Fruit fly (Drosophila melanogaster): Measurements from ENCODE around the gene CG3386.

The CG3386 gene

dm6 chr3L:721863-722262 lies 39.6 kb upstream of the CG3386 start:
- no peak for TF ChIP-seq CG8159 (tag; optimal IDR thresholded peaks at IDR 0.05)
- no peak for TF ChIP-seq CG12605 (GFP tag; IDR thresholded peaks at IDR 0.05)
- no peak for TF ChIP-seq Pif1B (GFP tag; optimal IDR thresholded peaks at IDR 0.05)
- no peak for TF ChIP-seq CG17806 (tag; optimal IDR thresholded peaks at IDR 0.05)
- no peak for TF ChIP-seq CG9948 (tag; optimal IDR thresholded peaks at IDR 0.05)
- TF ChIP-seq EcR (GFP tag; optimal IDR thresholded peaks at IDR 0.05): no peak
- TF ChIP-seq CG32121 (GFP tag; IDR thresholded peaks at IDR 0.05): peak; percentile 31
- TF ChIP-seq D1 (tag; optimal IDR thresholded peaks at IDR 0.05): no peak
- no peak for TF ChIP-seq CG34367 (tag; optimal IDR thresholded peaks at IDR 0.05)
- TF ChIP-seq CG14655 (GFP tag; optimal IDR thresholded peaks at IDR 0.05): no peak
- 0 out of 3 replicates have a peak, but pooled peaks have one; percentile 20 for TF ChIP-seq CG4496 (GFP tag; IDR thresholded peaks at IDR 0.05)
- 0 out of 3 replicates have a peak, but pooled peaks have one; percentile 32 for TF ChIP-seq fd96Ca (GFP tag; IDR thresholded peaks at IDR 0.05)
- TF ChIP-seq Ets98B (GFP tag; IDR thresholded peaks at IDR 0.05): peak; percentile 44; the same call in 1 of the 2 replicates

dm6 chr3L:721026-721425 lies 38.8 kb upstream of the CG3386 start:
- TF ChIP-seq fd96Ca (GFP tag; IDR thresholded peaks at IDR 0.05) (no peak; the same call in none of the 3 replicates), CG10348 (GFP tag; IDR thresholded peaks at IDR 0.05) (no peak), CG9948 (tag; optimal IDR thresholded peaks at IDR 0.05) (no peak), CG15710 (tag; optimal IDR thresholded peaks at IDR 0.05) (no peak), Snoo (tag; optimal IDR thresholded peaks at IDR 0.05) (no peak), CG8159 (tag; optimal IDR thresholded peaks at IDR 0.05) (no peak), CG4496 (GFP tag; IDR thresholded peaks at IDR 0.05) (peak; percentile 81; the same call in 2 of the 3 replicates), Pif1A (GFP tag; optimal IDR thresholded peaks at IDR 0.05) (peak; percentile 11), gl (tag; optimal IDR thresholded peaks at IDR 0.05) (no peak), Pif1B (GFP tag; optimal IDR thresholded peaks at IDR 0.05) (no peak), EcR (GFP tag; optimal IDR thresholded peaks at IDR 0.05) (no peak), rn (GFP tag; IDR thresholded peaks at IDR 0.05) (peak; percentile 22; the same call in 1 of the 2 replicates), CG13204 (GFP tag; optimal IDR thresholded peaks at IDR 0.05) (no peak), CG8301 (tag; optimal IDR thresholded peaks at IDR 0.05) (peak; percentile 79), CG34367 (tag; optimal IDR thresholded peaks at IDR 0.05) (no peak), CG17806 (tag; optimal IDR thresholded peaks at IDR 0.05) (no peak), CG12605 (GFP tag; IDR thresholded peaks at IDR 0.05) (peak; percentile 48), CG32121 (GFP tag; IDR thresholded peaks at IDR 0.05) (peak; percentile 84), D1 (tag; optimal IDR thresholded peaks at IDR 0.05) (no peak), Ets98B (GFP tag; IDR thresholded peaks at IDR 0.05) (peak; percentile 83), CG14655 (GFP tag; optimal IDR thresholded peaks at IDR 0.05) (peak; percentile 80)

- TF ChIP-seq EcR (GFP tag; optimal IDR thresholded peaks at IDR 0.05): no peak
- peak; percentile 11; the same call in 1 of the 3 replicates for TF ChIP-seq CG4496 (GFP tag; IDR thresholded peaks at IDR 0.05)
Measured at dm6 chr3L:718378-718777, 36.1 kb upstream of the CG3386 start.

DNA sequence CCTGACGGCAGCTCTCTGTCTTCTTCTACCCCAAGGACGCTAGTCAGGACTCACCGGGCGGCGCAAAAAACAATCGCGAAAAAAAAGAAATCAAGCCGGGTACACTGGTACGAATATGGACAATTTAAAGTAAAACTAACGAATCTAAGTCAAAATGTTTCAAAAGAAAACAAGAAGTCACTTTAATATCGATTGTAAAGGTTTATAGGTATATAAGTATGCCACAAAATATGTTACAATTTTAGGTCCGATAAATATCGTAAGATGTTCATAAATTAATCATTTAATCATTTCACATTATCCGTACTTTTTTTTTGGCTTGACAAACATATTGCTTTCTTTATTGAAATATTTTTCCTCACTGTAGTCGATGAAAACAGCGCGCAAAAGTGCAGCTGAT lies 33.8 kb upstream of the CG3386 start:
- peak; percentile 35 for TF ChIP-seq CG8159 (tag; optimal IDR thresholded peaks at IDR 0.05)
- TF ChIP-seq CG17806 (tag; optimal IDR thresholded peaks at IDR 0.05): peak; percentile 9
- no peak for TF ChIP-seq Pif1A (GFP tag; optimal IDR thresholded peaks at IDR 0.05)

dm6 chr3L:711839-712553 lies 29.7 kb upstream of the CG3386 start, which contains the start of gene CG13896:
Gene CG13896, minus strand, starts transcription at chr3L:711850.
- TF ChIP-seq CG14655 (GFP tag; optimal IDR thresholded peaks at IDR 0.05) (peak; percentile 73), CG9948 (tag; optimal IDR thresholded peaks at IDR 0.05) (peak; percentile 49), fd96Ca (GFP tag; IDR thresholded peaks at IDR 0.05) (peak; percentile 62; the same call in 1 of the 3 replicates), CG12605 (GFP tag; IDR thresholded peaks at IDR 0.05) (peak; percentile 64), CG15710 (tag; optimal IDR thresholded peaks at IDR 0.05) (peak; percentile 34), CG13204 (GFP tag; optimal IDR thresholded peaks at IDR 0.05) (peak; percentile 29), CG17806 (tag; optimal IDR thresholded peaks at IDR 0.05) (peak; percentile 62), CG32121 (GFP tag; IDR thresholded peaks at IDR 0.05) (peak; percentile 71; the same call in 1 of the 2 replicates), D1 (tag; optimal IDR thresholded peaks at IDR 0.05) (peak; percentile 40), gl (tag; optimal IDR thresholded peaks at IDR 0.05) (no peak), CG8159 (tag; optimal IDR thresholded peaks at IDR 0.05) (peak; percentile 67), CG8301 (tag; optimal IDR thresholded peaks at IDR 0.05) (peak; percentile 57), CG4496 (GFP tag; IDR thresholded peaks at IDR 0.05) (peak; percentile 64; the same call in 2 of the 3 replicates), rn (GFP tag; IDR thresholded peaks at IDR 0.05) (no peak; the same call in 1 of the 2 replicates), Pif1B (GFP tag; optimal IDR thresholded peaks at IDR 0.05) (peak; percentile 63), Snoo (tag; optimal IDR thresholded peaks at IDR 0.05) (peak; percentile 63), Pif1A (GFP tag; optimal IDR thresholded peaks at IDR 0.05) (peak; percentile 65), EcR (GFP tag; optimal IDR thresholded peaks at IDR 0.05) (no peak), Ets98B (GFP tag; IDR thresholded peaks at IDR 0.05) (peak; percentile 47), CG34367 (tag; optimal IDR thresholded peaks at IDR 0.05) (peak; percentile 55), CG10348 (GFP tag; IDR thresholded peaks at IDR 0.05) (no peak)

dm6 chr3L:710345-710822 lies 28.1 kb upstream of the CG3386 start, which contains the start of gene CkIIalpha-i3:
Gene CkIIalpha-i3, minus strand, starts transcription at chr3L:710607.
- TF ChIP-seq Snoo (tag; optimal IDR thresholded peaks at IDR 0.05): no peak
